Fruit fly (Drosophila melanogaster) whole organism, pupa: Measurements from ENCODE around the gene CG13310.

Experiments
- CG15710 ChIP-seq: fragments of 200-800 bp; sonication (Bioruptor generic); optimal IDR thresholded peaks from 2 replicates; lab custom pipeline; 2018; ENCODE audit warnings: missing biosample characterization, mild to moderate bottlenecking, missing genetic modification characterization, moderate library complexity
- CG17806 ChIP-seq: fragments of 200-800 bp; sonication (Bioruptor generic); optimal IDR thresholded peaks from 2 replicates; lab custom pipeline; 2018; ENCODE audit warnings: missing biosample characterization, mild to moderate bottlenecking, missing genetic modification characterization, moderate library complexity
- CG8159 ChIP-seq: fragments of 200-800 bp; sonication (Bioruptor generic); optimal IDR thresholded peaks from 3 replicates; lab custom pipeline; 2018; ENCODE audit warnings: missing biosample characterization, mild to moderate bottlenecking, missing genetic modification characterization, moderate library complexity
- CG8301 ChIP-seq: fragments of 200-800 bp; sonication (Bioruptor generic); optimal IDR thresholded peaks from 2 replicates; lab custom pipeline; 2018; ENCODE audit warnings: missing biosample characterization, mild to moderate bottlenecking, missing genetic modification characterization
- D1 ChIP-seq: fragments of 200-800 bp; sonication (Bioruptor generic); optimal IDR thresholded peaks from 2 replicates; lab custom pipeline; 2018; ENCODE audit warnings: missing biosample characterization, mild to moderate bottlenecking, missing genetic modification characterization, moderate library complexity
- EcR ChIP-seq: fragments of 200-800 bp; sonication (Bioruptor generic); optimal IDR thresholded peaks from 3 replicates; lab custom pipeline; 2019; ENCODE audit warnings: missing biosample characterization, missing genetic modification characterization, mild to moderate bottlenecking, moderate library complexity, missing genetic modification reagents
- Pif1B ChIP-seq: fragments of 200-800 bp; sonication (Bioruptor generic); optimal IDR thresholded peaks from 3 replicates; lab custom pipeline; 2016; ENCODE audit warnings: missing biosample characterization, missing genetic modification characterization
- Snoo ChIP-seq: fragments of 200-800 bp; sonication (Bioruptor generic); optimal IDR thresholded peaks from 3 replicates; lab custom pipeline; 2017; ENCODE audit warnings: missing biosample characterization, mild to moderate bottlenecking, missing genetic modification characterization, inconsistent platforms
- fd96Ca ChIP-seq: fragments of 200-800 bp; sonication (Bioruptor generic); IDR thresholded peaks from 3 replicates; pipeline ENCODE4 v1.3.6; 2022; ENCODE audit warnings: missing biosample characterization, missing genetic modification characterization

DNA sequence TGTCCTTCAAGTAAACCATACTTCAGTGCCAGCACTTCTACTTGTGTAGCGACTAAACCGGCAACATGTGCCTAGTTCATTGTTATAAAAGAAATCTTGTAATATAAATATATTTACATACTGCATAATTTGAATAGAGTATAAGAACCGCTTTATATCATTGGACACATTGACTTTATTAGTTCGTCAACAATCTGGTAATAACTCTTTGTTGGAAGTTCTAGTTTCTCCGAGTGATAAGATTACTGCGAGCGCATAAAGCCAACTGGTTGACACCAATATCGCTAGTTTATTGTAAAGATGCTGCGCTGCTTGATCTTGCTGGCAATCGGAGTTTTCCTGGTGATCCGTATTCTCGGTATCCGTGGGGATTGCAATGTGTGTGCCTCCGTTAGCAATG is 7.9 kb upstream of the CG13310 start, which contains the start of gene CG13308:
- no peak for TF ChIP-seq CG15710
- TF ChIP-seq CG8301 (tag; lab: Kevin White, UChicago): no peak
- no peak for TF ChIP-seq CG17806
- TF ChIP-seq D1: no peak
- no peak for TF ChIP-seq Pif1B (GFP tag; lab: Kevin White, UChicago)
- no peak for TF ChIP-seq EcR
- no peak for TF ChIP-seq fd96Ca (GFP tag; lab: Robert Waterston, UW)
- TF ChIP-seq Snoo: no peak
- no peak for TF ChIP-seq CG8159
